Worm (Caenorhabditis elegans) whole organism, L2 larva: ENCODE results near the gene kvs-5.

Experiments used
- F13H6.1 ChIP-seq: sonication (generic microtip); optimal IDR thresholded peaks from 2 replicates; lab custom pipeline; 2016; ENCODE audit warnings: missing genetic modification characterization, missing compliant biosample characterization
- R02D3.7 ChIP-seq: fragments of 150-350 bp; optimal IDR thresholded peaks from 2 replicates; lab custom pipeline; 2014; ENCODE audit warnings: missing biosample characterization, missing genetic modification characterization
- Y55F3AM.14 ChIP-seq: fragments of 200-800 bp; sonication (Bioruptor generic); optimal IDR thresholded peaks from 2 replicates; lab custom pipeline; 2018; ENCODE audit warnings: mild to moderate bottlenecking, missing genetic modification characterization, missing compliant biosample characterization
- aly-2 ChIP-seq: fragments of 150-350 bp; optimal IDR thresholded peaks from 2 replicates; lab custom pipeline; 2014; ENCODE audit warnings: missing biosample characterization, missing genetic modification characterization
- ama-1 ChIP-seq: fragments of 150-350 bp; optimal IDR thresholded peaks from 2 replicates; lab custom pipeline; 2018; ENCODE audit warnings: inconsistent platforms
- elt-3 ChIP-seq: sonication (generic microtip); optimal IDR thresholded peaks from 2 replicates; lab custom pipeline; 2017; ENCODE audit warnings: missing biosample characterization, missing genetic modification characterization
- fos-1 ChIP-seq: fragments of 150-350 bp; optimal IDR thresholded peaks from 2 replicates; lab custom pipeline; 2014; ENCODE audit warnings: missing biosample characterization, missing genetic modification characterization
- lin-39 ChIP-seq: fragments of 150-350 bp; optimal IDR thresholded peaks from 2 replicates; lab custom pipeline; 2014; ENCODE audit warnings: missing biosample characterization, missing genetic modification reagents, missing genetic modification characterization
- mdl-1 ChIP-seq, 2 experiments: fragments of 150-350 bp in 1 of 2; sonication (generic microtip) in 1 of 2; optimal IDR thresholded peaks; 2 replicates each; lab custom pipeline; 2017; ENCODE audit warnings: missing biosample characterization in 2 of 2, missing genetic modification characterization in 2 of 2
- nhr-11 ChIP-seq: fragments of 150-350 bp; optimal IDR thresholded peaks from 2 replicates; lab custom pipeline; 2014; ENCODE audit warnings: missing biosample characterization, missing genetic modification characterization
- nhr-237 ChIP-seq: fragments of 150-350 bp; optimal IDR thresholded peaks from 2 replicates; lab custom pipeline; 2014; ENCODE audit warnings: missing biosample characterization, missing genetic modification characterization
- skn-1 ChIP-seq: sonication (generic microtip); optimal IDR thresholded peaks from 2 replicates; lab custom pipeline; 2017; ENCODE audit warnings: missing biosample characterization, missing genetic modification characterization
- sma-9 ChIP-seq, 2 experiments: fragments of 150-350 bp in 1 of 2; sonication (generic microtip) in 1 of 2; optimal IDR thresholded peaks; 2 replicates each; lab custom pipeline; 2014 to 2016; ENCODE audit warnings: missing genetic modification characterization in 2 of 2, mild to moderate bottlenecking in 1 of 2, missing biosample characterization in 1 of 2, missing compliant biosample characterization in 1 of 2, missing genetic modification reagents in 1 of 2, moderate library complexity in 1 of 2
- zag-1 ChIP-seq: fragments of 150-350 bp; optimal IDR thresholded peaks from 2 replicates; lab custom pipeline; 2014; ENCODE audit warnings: missing biosample characterization, missing genetic modification characterization

ce11 chrIV:763377-764063 is 27.0 kb downstream of the kvs-5 start, which contains the start of gene col-103:
- no peak for TF ChIP-seq elt-3 (tag; lab: Kevin White, UChicago)
- no peak for TF ChIP-seq zag-1
- no peak for TF ChIP-seq lin-39 (tag; lab: Kevin White, UChicago)
- TF ChIP-seq nhr-237 (tag; lab: Kevin White, UChicago), result no peak
- no peak for TF ChIP-seq nhr-11 (tag; lab: Kevin White, UChicago)
- TF ChIP-seq aly-2, result no peak
- TF ChIP-seq fos-1, result peak; percentile 22
- no peak for TF ChIP-seq F13H6.1 (tag; lab: Kevin White, UChicago)
- TF ChIP-seq sma-9 (GFP tag; optimal IDR thresholded peaks at IDR 0.05; lab: Kevin White, UChicago), result no peak
- no peak for TF ChIP-seq sma-9 (tag; optimal IDR thresholded peaks at IDR 0.05; lab: Kevin White, UChicago)
- no peak for TF ChIP-seq skn-1 (tag; lab: Kevin White, UChicago)
- TF ChIP-seq R02D3.7 (tag; lab: Kevin White, UChicago), result no peak
- TF ChIP-seq Y55F3AM.14 (GFP tag; lab: Kevin White, UChicago), result no peak
- TF ChIP-seq mdl-1 (tag; optimal IDR thresholded peaks at IDR 0.05; lab: Kevin White, UChicago), result no peak
- TF ChIP-seq ama-1 (lab: Kevin White, UChicago), result peak; percentile 93
